Fruit fly (Drosophila melanogaster): ENCODE results near the gene CG7029.

DNA sequence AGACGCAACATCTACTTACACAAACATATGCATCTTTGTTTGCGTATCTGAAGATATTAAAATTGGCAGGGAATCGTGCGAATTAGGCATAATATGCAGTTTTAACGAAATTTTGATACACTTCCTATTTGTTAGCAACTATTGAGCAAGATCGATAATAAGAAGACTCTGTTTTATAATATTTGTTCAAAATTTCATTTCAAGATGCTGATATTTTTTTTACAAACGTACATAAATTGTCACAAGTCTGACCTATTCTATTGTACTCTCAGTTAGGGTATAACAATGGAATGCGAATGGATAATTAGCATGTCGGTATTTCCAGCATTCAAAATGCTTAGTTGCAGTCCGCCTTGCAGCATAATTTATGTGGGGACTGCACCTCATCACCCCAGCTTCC, 22.8 kb upstream of the CG7029 start:
- TF ChIP-seq Crg-1 (GFP tag; optimal IDR thresholded peaks at IDR 0.05) (no peak), toe (GFP tag; optimal IDR thresholded peaks at IDR 0.05) (no peak), cic (GFP tag; optimal IDR thresholded peaks at IDR 0.05) (no peak), CG12768 (GFP tag; optimal IDR thresholded peaks at IDR 0.05) (no peak), Hr96 (GFP tag; optimal IDR thresholded peaks at IDR 0.05) (no peak), tj (GFP tag; optimal IDR thresholded peaks at IDR 0.05) (no peak), kay (GFP tag; ENCODE audit: borderline replicate concordance) (no peak), bab1 (GFP tag; optimal IDR thresholded peaks at IDR 0.05) (no peak), cnc (optimal IDR thresholded peaks at IDR 0.05) (no peak), CG14711 (tag; optimal IDR thresholded peaks at IDR 0.05) (no peak)
